Worm (Caenorhabditis elegans) whole organism, L1 larva: ENCODE results near the gene Y48E1B.17.

Experiments used
- ama-1 ChIP-seq: fragments of 150-350 bp; optimal IDR thresholded peaks from 2 replicates; lab custom pipeline; 2014
- ces-1 ChIP-seq: fragments of 150-350 bp; optimal IDR thresholded peaks from 2 replicates; lab custom pipeline; 2014; ENCODE audit warnings: missing biosample characterization, missing genetic modification reagents, missing genetic modification characterization
- fkh-8 ChIP-seq: sonication (generic microtip); optimal IDR thresholded peaks from 2 replicates; lab custom pipeline; 2016; ENCODE audit warnings: mild to moderate bottlenecking, missing genetic modification characterization, missing compliant biosample characterization
- nhr-237 ChIP-seq: fragments of 150-350 bp; optimal IDR thresholded peaks from 2 replicates; lab custom pipeline; 2014; ENCODE audit warnings: missing biosample characterization, missing genetic modification characterization
- nhr-77 ChIP-seq: fragments of 150-350 bp; optimal IDR thresholded peaks from 2 replicates; lab custom pipeline; 2014; ENCODE audit warnings: missing biosample characterization, missing genetic modification characterization
- unc-62 ChIP-seq: fragments of 150-350 bp; optimal IDR thresholded peaks from 2 replicates; lab custom pipeline; 2014; ENCODE audit warnings: missing biosample characterization, missing genetic modification reagents, missing genetic modification characterization
- vab-15 ChIP-seq: sonication (generic microtip); optimal IDR thresholded peaks from 2 replicates; lab custom pipeline; 2017; ENCODE audit warnings: missing genotype, mild to moderate bottlenecking, missing genetic modification characterization, missing compliant biosample characterization

DNA sequence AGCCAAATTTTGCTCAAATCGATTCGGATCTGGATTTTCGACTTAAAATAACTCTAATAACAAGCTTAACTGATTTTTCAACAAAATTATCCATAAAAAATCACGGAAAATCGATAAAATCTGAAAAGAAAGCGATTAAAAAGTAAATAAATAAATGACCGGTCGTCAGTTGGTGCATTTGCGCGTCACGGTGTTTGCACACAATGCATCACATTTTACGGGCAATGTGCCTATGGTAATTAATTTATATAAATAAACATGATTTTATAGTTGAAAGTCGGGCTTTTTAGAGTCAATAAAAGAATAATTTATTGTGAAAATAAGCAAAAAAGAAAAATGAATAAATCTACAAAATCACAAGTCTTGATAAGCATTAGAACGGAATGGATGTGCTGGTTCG, 46.1 kb downstream of the Y48E1B.17 start:
- TF ChIP-seq nhr-77 (tag; lab: Kevin White, UChicago) (no peak), unc-62 (GFP tag; lab: Kevin White, UChicago) (no peak), nhr-237 (tag; lab: Kevin White, UChicago) (no peak), fkh-8 (no peak), ces-1 (GFP tag; lab: Kevin White, UChicago) (no peak), vab-15 (no peak), ama-1 (lab: Kevin White, UChicago) (peak; percentile 51)
